Fruit fly (Drosophila melanogaster): Measurements from ENCODE around the gene CG43059.

Gene CG43059

dm6 chr3L:8285291-8285690, 33.5 kb downstream of the CG43059 start:
- TF ChIP-seq CG6854 (GFP tag; optimal IDR thresholded peaks at IDR 0.05): no peak
- TF ChIP-seq Ets21C (GFP tag; optimal IDR thresholded peaks at IDR 0.05): no peak
- TF ChIP-seq acj6 (GFP tag; optimal IDR thresholded peaks at IDR 0.05): no peak
- TF ChIP-seq CG3032 (tag; optimal IDR thresholded peaks at IDR 0.05): no peak
- TF ChIP-seq CG3919 (GFP tag; optimal IDR thresholded peaks at IDR 0.05): no peak
- TF ChIP-seq Hr39 (GFP tag; optimal IDR thresholded peaks at IDR 0.05): no peak
- no peak for TF ChIP-seq Sox14 (GFP tag; optimal IDR thresholded peaks at IDR 0.05)
- no peak for TF ChIP-seq CG8319 (GFP tag; optimal IDR thresholded peaks at IDR 0.05)
- no peak for TF ChIP-seq cyc (GFP tag; optimal IDR thresholded peaks at IDR 0.05)
- no peak for TF ChIP-seq CG6163 (GFP tag; IDR thresholded peaks at IDR 0.05)
- no peak for TF ChIP-seq Eip75B (GFP tag; optimal IDR thresholded peaks at IDR 0.05)
- no peak for TF ChIP-seq svp (GFP tag)
- TF ChIP-seq Sox102F (GFP tag; optimal IDR thresholded peaks at IDR 0.05): no peak
- no peak for TF ChIP-seq CG8632 (GFP tag; optimal IDR thresholded peaks at IDR 0.05)
- TF ChIP-seq CG11902 (GFP tag; optimal IDR thresholded peaks at IDR 0.05): no peak
- TF ChIP-seq Sox15 (GFP tag; optimal IDR thresholded peaks at IDR 0.05): no peak
- no peak for TF ChIP-seq Eip93F (GFP tag; optimal IDR thresholded peaks at IDR 0.05)
- TF ChIP-seq OdsH (GFP tag; optimal IDR thresholded peaks at IDR 0.05): no peak
- TF ChIP-seq Met (GFP tag; optimal IDR thresholded peaks at IDR 0.05): no peak

dm6 chr3L:8284651-8285050, 34.1 kb downstream of the CG43059 start:
- TF ChIP-seq CG8119 (GFP tag; IDR thresholded peaks at IDR 0.05) (no peak; the same call in 2 of the 3 replicates), Eip78C (GFP tag) (no peak), lz (GFP tag; optimal IDR thresholded peaks at IDR 0.05) (peak; percentile 33), CG4318 (GFP tag; optimal IDR thresholded peaks at IDR 0.05) (no peak), Hr38 (GFP tag; optimal IDR thresholded peaks at IDR 0.05) (no peak), Sox15 (GFP tag; optimal IDR thresholded peaks at IDR 0.05) (peak; percentile 24), CG8632 (GFP tag; optimal IDR thresholded peaks at IDR 0.05) (no peak), acj6 (GFP tag; optimal IDR thresholded peaks at IDR 0.05) (peak; percentile 34), salr (GFP tag; optimal IDR thresholded peaks at IDR 0.05) (peak in 1 of 2 experiments; percentile 10), CG10669 (GFP tag; optimal IDR thresholded peaks at IDR 0.05) (peak; percentile 41), CG10631 (GFP tag; optimal IDR thresholded peaks at IDR 0.05) (peak; percentile 32), CG6792 (GFP tag; optimal IDR thresholded peaks at IDR 0.05) (peak; percentile 15), CG6163 (GFP tag; IDR thresholded peaks at IDR 0.05) (no peak), pdm3 (GFP tag; optimal IDR thresholded peaks at IDR 0.05) (peak; percentile 42), CG11902 (GFP tag; optimal IDR thresholded peaks at IDR 0.05) (peak; percentile 11), CG7368 (GFP tag; optimal IDR thresholded peaks at IDR 0.05) (no peak), Sox102F (GFP tag; optimal IDR thresholded peaks at IDR 0.05) (peak; percentile 14), esn (GFP tag; optimal IDR thresholded peaks at IDR 0.05) (peak; percentile 43), CG6808 (GFP tag; optimal IDR thresholded peaks at IDR 0.05) (peak; percentile 29), CG15336 (GFP tag; IDR thresholded peaks at IDR 0.05) (peak; percentile 37; the same call in 1 of the 2 replicates), CG9139 (GFP tag; optimal IDR thresholded peaks at IDR 0.05) (no peak), CG6854 (GFP tag; optimal IDR thresholded peaks at IDR 0.05) (no peak), Lpt (GFP tag; optimal IDR thresholded peaks at IDR 0.05) (no peak), Eip75B (GFP tag; optimal IDR thresholded peaks at IDR 0.05) (peak; percentile 19), CG16779 (tag; optimal IDR thresholded peaks at IDR 0.05) (no peak), CG6276 (GFP tag; optimal IDR thresholded peaks at IDR 0.05) (no peak), CG32006 (GFP tag; optimal IDR thresholded peaks at IDR 0.05) (peak; percentile 43), fkh (GFP tag; optimal IDR thresholded peaks at IDR 0.05) (no peak), Blimp-1 (GFP tag; optimal IDR thresholded peaks at IDR 0.05) (no peak), OdsH (GFP tag; optimal IDR thresholded peaks at IDR 0.05) (peak; percentile 40), CG8319 (GFP tag; optimal IDR thresholded peaks at IDR 0.05) (no peak), cyc (GFP tag; optimal IDR thresholded peaks at IDR 0.05) (peak; percentile 34), CG1621 (tag; optimal IDR thresholded peaks at IDR 0.05) (peak; percentile 1), topi (GFP tag; optimal IDR thresholded peaks at IDR 0.05) (peak; percentile 48), Hr39 (GFP tag; optimal IDR thresholded peaks at IDR 0.05) (peak; percentile 43), achi (GFP tag; optimal IDR thresholded peaks at IDR 0.05) (peak; percentile 27), Sox14 (GFP tag; optimal IDR thresholded peaks at IDR 0.05) (peak; percentile 36), fd85E (GFP tag; optimal IDR thresholded peaks at IDR 0.05) (no peak), Ets21C (GFP tag; optimal IDR thresholded peaks at IDR 0.05) (peak; percentile 9), fd59A (GFP tag; optimal IDR thresholded peaks at IDR 0.05) (peak; percentile 45), eg (GFP tag; IDR thresholded peaks at IDR 0.05) (0 out of 3 replicates have a peak, but pooled peaks have one; percentile 25), dac (GFP tag; optimal IDR thresholded peaks at IDR 0.05) (no peak), spab (GFP tag; optimal IDR thresholded peaks at IDR 0.05) (peak; percentile 39), CG3032 (tag; optimal IDR thresholded peaks at IDR 0.05) (peak; percentile 31)

Measured in whole organism, prepupa.